Worm (Caenorhabditis elegans): ENCODE measurements around the gene scc-2.

DNA sequence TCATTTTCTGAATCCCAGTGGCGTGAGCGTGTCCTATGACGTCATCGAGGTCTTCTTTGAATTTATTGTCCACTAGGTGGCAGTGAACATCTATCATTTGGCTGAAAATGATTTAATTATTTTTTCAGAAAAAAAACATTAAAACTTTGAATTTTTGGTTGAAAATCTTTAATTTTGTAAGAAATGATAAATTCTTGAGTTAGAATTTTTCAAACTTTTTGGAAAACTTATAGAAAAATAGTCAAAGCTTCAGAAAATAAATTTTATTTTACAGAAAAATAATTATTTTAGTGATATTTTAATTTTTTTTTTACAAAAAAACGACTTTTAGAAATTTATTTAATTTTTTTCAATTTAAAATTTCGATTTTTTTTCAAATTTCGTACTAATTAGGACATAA is 15.2 kb upstream of the scc-2 start, which contains the start of gene B0432.8:
- TF ChIP-seq lin-11 (tag; optimal IDR thresholded peaks at IDR 0.05) = no peak
- TF ChIP-seq hlh-30 (tag; optimal IDR thresholded peaks at IDR 0.05; ENCODE audit: insufficient read depth) = no peak
- no peak for TF ChIP-seq unc-42 (tag; optimal IDR thresholded peaks at IDR 0.05)
- TF ChIP-seq ama-1 (optimal IDR thresholded peaks at IDR 0.05) = no peak
- no peak for TF ChIP-seq ceh-48 (tag; optimal IDR thresholded peaks at IDR 0.05)
- no peak for TF ChIP-seq ceh-14 (tag; optimal IDR thresholded peaks at IDR 0.05)
- TF ChIP-seq ceh-34 (tag; optimal IDR thresholded peaks at IDR 0.05) = no peak
- TF ChIP-seq unc-55 (GFP tag; optimal IDR thresholded peaks at IDR 0.05) = no peak
- no peak for TF ChIP-seq ceh-30 (tag; optimal IDR thresholded peaks at IDR 0.05)
- no peak for TF ChIP-seq unc-86 (tag; optimal IDR thresholded peaks at IDR 0.05)
